Worm (Caenorhabditis elegans) whole organism, mixed stage, embryonic: ENCODE measurements around the gene T23F6.5.
A peak's percentile ranks its signal among the peaks of the same experiment; 100 is the strongest.

ENCODE experiments used
- M03D4.4 ChIP-seq: sonication (generic microtip); optimal IDR thresholded peaks from 2 replicates; lab custom pipeline; 2017; ENCODE audit warnings: mild to moderate bottlenecking, missing genetic modification characterization, missing compliant biosample characterization
- bed-3 ChIP-seq: fragments of 200-800 bp; sonication (Bioruptor generic); optimal IDR thresholded peaks from 3 replicates; lab custom pipeline; 2018; ENCODE audit warnings: mild to moderate bottlenecking, missing genetic modification characterization, moderate library complexity, missing compliant biosample characterization
- blmp-1 ChIP-seq: fragments of 150-350 bp; optimal IDR thresholded peaks from 2 replicates; lab custom pipeline; 2014; ENCODE audit warnings: missing biosample characterization, missing genetic modification characterization
- ceh-39 ChIP-seq: fragments of 150-350 bp; optimal IDR thresholded peaks from 2 replicates; lab custom pipeline; 2014; ENCODE audit warnings: missing biosample characterization, missing genetic modification characterization
- ceh-43 ChIP-seq: fragments of 200-800 bp; sonication (Bioruptor generic); optimal IDR thresholded peaks from 2 replicates; lab custom pipeline; 2018; ENCODE audit warnings: mild to moderate bottlenecking, missing genetic modification characterization, moderate library complexity, missing compliant biosample characterization
- ceh-83 ChIP-seq: fragments of 200-800 bp; sonication (Bioruptor generic); optimal IDR thresholded peaks from 2 replicates; lab custom pipeline; 2018; ENCODE audit warnings: mild to moderate bottlenecking, missing genetic modification characterization, missing compliant biosample characterization
- ces-1 ChIP-seq: fragments of 150-350 bp; optimal IDR thresholded peaks from 2 replicates; lab custom pipeline; 2014; ENCODE audit warnings: missing biosample characterization, missing genetic modification reagents, missing genetic modification characterization
- cnd-1 ChIP-seq: fragments of 200-800 bp; sonication (Bioruptor generic); optimal IDR thresholded peaks from 2 replicates; lab custom pipeline; 2018; ENCODE audit warnings: mild to moderate bottlenecking, missing genetic modification characterization, missing compliant biosample characterization
- drap-1 ChIP-seq: fragments of 200-800 bp; sonication (Bioruptor generic); optimal IDR thresholded peaks from 3 replicates; lab custom pipeline; 2018; ENCODE audit warnings: mild to moderate bottlenecking, missing genetic modification characterization, missing compliant biosample characterization
- elt-1 ChIP-seq: sonication (generic microtip); optimal IDR thresholded peaks from 2 replicates; lab custom pipeline; 2017; ENCODE audit warnings: missing genetic modification characterization, mild to moderate bottlenecking, missing compliant biosample characterization, antibody characterized with exemption, moderate library complexity, borderline replicate concordance; ENCODE audit not compliant: insufficient read depth
- elt-3 ChIP-seq: fragments of 150-350 bp; optimal IDR thresholded peaks from 2 replicates; lab custom pipeline; 2014; ENCODE audit warnings: missing biosample characterization, missing genetic modification characterization
- ham-2 ChIP-seq: fragments of 200-800 bp; sonication (Bioruptor generic); optimal IDR thresholded peaks from 2 replicates; lab custom pipeline; 2018; ENCODE audit warnings: mild to moderate bottlenecking, missing genetic modification characterization, missing compliant biosample characterization
- hlh-1 ChIP-seq: fragments of 150-350 bp; optimal IDR thresholded peaks from 2 replicates; lab custom pipeline; 2014; ENCODE audit warnings: missing biosample characterization, missing genetic modification reagents, missing genetic modification characterization
- lin-13 ChIP-seq: fragments of 150-350 bp; optimal IDR thresholded peaks from 2 replicates; lab custom pipeline; 2014; ENCODE audit warnings: missing biosample characterization, missing genetic modification characterization
- lin-32 ChIP-seq: fragments of 200-800 bp; sonication (Bioruptor generic); optimal IDR thresholded peaks from 2 replicates; lab custom pipeline; 2018; ENCODE audit warnings: mild to moderate bottlenecking, missing genetic modification characterization, missing compliant biosample characterization
- lsy-2 ChIP-seq: fragments of 150-350 bp; optimal IDR thresholded peaks from 2 replicates; lab custom pipeline; 2014; ENCODE audit warnings: missing biosample characterization, missing genetic modification characterization
- mab-5 ChIP-seq: fragments of 150-350 bp; optimal IDR thresholded peaks from 2 replicates; lab custom pipeline; 2014; ENCODE audit warnings: missing biosample characterization, missing genetic modification characterization
- mep-1 ChIP-seq: fragments of 150-350 bp; optimal IDR thresholded peaks from 2 replicates; lab custom pipeline; 2017; ENCODE audit warnings: missing biosample characterization, missing genetic modification reagents, missing genetic modification characterization, inconsistent platforms
- mls-2 ChIP-seq: sonication (generic microtip); optimal IDR thresholded peaks from 2 replicates; lab custom pipeline; 2016; ENCODE audit warnings: mild to moderate bottlenecking, missing genetic modification characterization, moderate library complexity, missing compliant biosample characterization
- nhr-12 ChIP-seq: fragments of 150-350 bp; optimal IDR thresholded peaks from 2 replicates; lab custom pipeline; 2014; ENCODE audit warnings: missing biosample characterization, missing genetic modification characterization
- nhr-2 ChIP-seq: fragments of 150-350 bp; optimal IDR thresholded peaks from 2 replicates; lab custom pipeline; 2014; ENCODE audit warnings: missing biosample characterization, missing genetic modification characterization
- nhr-28 ChIP-seq: fragments of 150-350 bp; optimal IDR thresholded peaks from 2 replicates; lab custom pipeline; 2014; ENCODE audit warnings: missing biosample characterization, missing genetic modification characterization
- nhr-76 ChIP-seq: sonication (generic microtip); optimal IDR thresholded peaks from 2 replicates; lab custom pipeline; 2017; ENCODE audit warnings: missing biosample characterization, missing genetic modification characterization
- sem-2 ChIP-seq: fragments of 200-800 bp; sonication (Bioruptor generic); optimal IDR thresholded peaks from 2 replicates; lab custom pipeline; 2018; ENCODE audit warnings: mild to moderate bottlenecking, missing genetic modification characterization, missing compliant biosample characterization
- snpc-4 ChIP-seq: fragments of 150-350 bp; optimal IDR thresholded peaks from 2 replicates; lab custom pipeline; 2014; ENCODE audit warnings: missing biosample characterization, missing genetic modification characterization
- sptf-1 ChIP-seq: sonication (generic microtip); optimal IDR thresholded peaks from 2 replicates; lab custom pipeline; 2017; ENCODE audit warnings: mild to moderate bottlenecking, missing genetic modification characterization, moderate library complexity, missing compliant biosample characterization
- tbx-8 ChIP-seq: fragments of 200-800 bp; sonication (Bioruptor generic); optimal IDR thresholded peaks from 2 replicates; lab custom pipeline; 2018; ENCODE audit warnings: mild to moderate bottlenecking, missing genetic modification characterization, moderate library complexity, missing compliant biosample characterization
- unc-120 ChIP-seq: sonication (generic microtip); optimal IDR thresholded peaks from 2 replicates; lab custom pipeline; 2017; ENCODE audit warnings: missing genetic modification characterization, missing compliant biosample characterization; ENCODE audit not compliant: poor library complexity, severe bottlenecking
- unc-39 ChIP-seq: fragments of 150-350 bp; optimal IDR thresholded peaks from 2 replicates; lab custom pipeline; 2014; ENCODE audit warnings: missing biosample characterization, missing genetic modification characterization
- unc-62 ChIP-seq: fragments of 150-350 bp; optimal IDR thresholded peaks from 2 replicates; lab custom pipeline; 2014; ENCODE audit warnings: missing biosample characterization, missing genetic modification reagents, missing genetic modification characterization
- zip-8 ChIP-seq: fragments of 150-350 bp; optimal IDR thresholded peaks from 2 replicates; lab custom pipeline; 2014; ENCODE audit warnings: missing biosample characterization, missing genetic modification characterization

The T23F6.5 gene

DNA sequence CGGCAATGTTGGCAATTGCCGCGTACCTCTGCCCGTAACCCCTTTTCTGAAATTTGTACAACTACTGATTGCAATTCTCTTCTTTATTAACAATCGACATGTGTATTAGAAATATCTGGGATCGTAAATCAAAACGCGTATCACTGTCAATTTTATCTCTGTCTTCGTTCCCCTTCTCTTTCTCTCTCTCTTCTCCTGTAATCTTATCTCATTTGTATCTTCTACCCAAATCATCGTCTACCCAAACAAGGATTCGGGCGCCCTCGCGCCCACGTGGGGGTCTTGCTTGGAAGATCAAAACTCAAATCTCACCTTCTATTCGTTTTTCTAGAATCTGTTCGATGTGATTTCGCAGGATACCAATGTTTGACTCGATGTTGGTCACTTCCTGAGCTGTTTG is 30.3 kb downstream of the T23F6.5 start, which contains the start of gene C27D8.2:
Gene C27D8.2, plus strand, starts transcription at position 222 of the 400 bp plus-strand sequence.
- TF ChIP-seq sptf-1 (no peak), nhr-76 (tag; lab: Kevin White, UChicago) (no peak), lin-32 (GFP tag; lab: Kevin White, UChicago) (no peak), unc-62 (GFP tag; lab: Kevin White, UChicago) (peak; percentile 14), lin-13 (tag; lab: Kevin White, UChicago) (no peak), hlh-1 (no peak), mep-1 (tag; lab: Kevin White, UChicago) (no peak), elt-1 (tag; lab: Kevin White, UChicago) (peak; percentile 58), nhr-12 (no peak), elt-3 (peak; percentile 34), cnd-1 (tag; lab: Kevin White, UChicago) (no peak), nhr-28 (no peak)

- TF ChIP-seq nhr-2 (tag; lab: Kevin White, UChicago) (no peak), mls-2 (tag; lab: Kevin White, UChicago) (no peak), zip-8 (tag; lab: Kevin White, UChicago) (no peak), ham-2 (GFP tag; lab: Kevin White, UChicago) (no peak), hlh-1 (no peak), bed-3 (GFP tag; lab: Kevin White, UChicago) (no peak), tbx-8 (GFP tag; lab: Kevin White, UChicago) (no peak), mab-5 (no peak), ceh-39 (tag; lab: Kevin White, UChicago) (no peak), ceh-43 (GFP tag; lab: Kevin White, UChicago) (no peak), unc-62 (GFP tag; lab: Kevin White, UChicago) (no peak), lsy-2 (tag; lab: Kevin White, UChicago) (no peak)
Measured at ce11 chrIV:12703811-12704210, 37.5 kb downstream of the T23F6.5 start, which contains the start of gene C27D8.4. Gene C27D8.4, plus strand, starts transcription at chrIV:12704111.

ce11 chrIV:12700944-12701343 is 40.4 kb downstream of the T23F6.5 start:
- TF ChIP-seq ces-1 (GFP tag; lab: Kevin White, UChicago), result no peak
- TF ChIP-seq unc-62 (GFP tag; lab: Kevin White, UChicago), result peak; percentile 62
- TF ChIP-seq, all 35 proteins: peak for 1

DNA sequence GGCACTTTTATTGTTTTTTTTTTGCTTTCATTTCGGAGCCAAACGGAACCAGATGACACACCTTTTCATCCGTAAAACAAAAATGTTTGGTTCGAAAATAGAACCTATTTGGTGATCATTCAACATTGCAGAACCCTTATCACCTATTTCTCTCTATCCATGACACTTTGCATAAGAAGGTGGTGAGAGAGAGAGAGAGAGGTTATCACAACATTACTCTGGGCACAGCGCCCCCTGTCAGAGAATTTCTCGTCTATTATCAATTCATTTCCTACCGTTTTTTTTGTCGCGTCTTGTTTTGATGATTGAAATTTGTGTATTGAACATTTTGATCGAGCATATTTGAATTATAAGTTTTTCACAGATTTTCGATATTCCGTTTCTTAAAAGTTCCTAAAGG is 41.1 kb downstream of the T23F6.5 start:
- no peak for TF ChIP-seq ces-1 (GFP tag; lab: Kevin White, UChicago)
- TF ChIP-seq M03D4.4 (tag; lab: Kevin White, UChicago), result no peak
- no peak for TF ChIP-seq ceh-39 (tag; lab: Kevin White, UChicago)
- TF ChIP-seq lsy-2 (tag; lab: Kevin White, UChicago), result no peak
- TF ChIP-seq hlh-1, result no peak
- no peak for TF ChIP-seq sem-2 (GFP tag; lab: Kevin White, UChicago)
- TF ChIP-seq elt-3, result no peak
- TF ChIP-seq unc-39 (tag; lab: Kevin White, UChicago), result no peak
- no peak for TF ChIP-seq unc-62 (GFP tag; lab: Kevin White, UChicago)
- TF ChIP-seq blmp-1, result no peak
- no peak for TF ChIP-seq nhr-76 (tag; lab: Kevin White, UChicago)
- TF ChIP-seq ceh-83 (GFP tag; lab: Kevin White, UChicago), result no peak
- TF ChIP-seq unc-120, result no peak
- no peak for TF ChIP-seq bed-3 (GFP tag; lab: Kevin White, UChicago)
- TF ChIP-seq cnd-1 (tag; lab: Kevin White, UChicago), result no peak
- TF ChIP-seq, all 35 proteins: peak for 0

DNA sequence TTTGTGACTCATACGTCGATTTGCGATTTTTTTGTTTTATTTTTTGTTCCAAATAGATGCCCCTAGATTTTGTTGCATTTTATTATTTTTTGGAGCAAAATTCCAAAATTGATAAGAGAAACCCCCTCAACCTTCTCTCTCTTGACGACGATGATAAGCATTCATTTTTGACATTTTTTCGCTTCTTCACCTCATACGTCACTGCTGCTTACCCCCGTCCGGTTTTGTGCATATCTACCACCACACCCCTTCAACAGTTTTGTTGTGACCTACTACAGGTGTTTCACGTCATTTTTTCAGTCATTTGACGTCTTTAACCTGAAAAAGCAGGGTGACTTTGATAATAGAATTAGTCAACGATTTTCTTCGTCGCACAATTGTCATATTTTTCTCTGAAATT is 42.5 kb downstream of the T23F6.5 start:
- TF ChIP-seq nhr-12 (no peak), lin-13 (tag; lab: Kevin White, UChicago) (no peak), blmp-1 (no peak), hlh-1 (no peak), unc-62 (GFP tag; lab: Kevin White, UChicago) (no peak), sptf-1 (no peak), elt-3 (no peak), drap-1 (GFP tag; lab: Kevin White, UChicago) (no peak), snpc-4 (no peak), lin-32 (GFP tag; lab: Kevin White, UChicago) (no peak), bed-3 (GFP tag; lab: Kevin White, UChicago) (no peak), sem-2 (GFP tag; lab: Kevin White, UChicago) (no peak), cnd-1 (tag; lab: Kevin White, UChicago) (no peak), zip-8 (tag; lab: Kevin White, UChicago) (no peak), M03D4.4 (tag; lab: Kevin White, UChicago) (no peak), nhr-2 (tag; lab: Kevin White, UChicago) (no peak)
